Worm (Caenorhabditis elegans) whole organism, young adult: Measurements from ENCODE around the gene Y48D7A.1.

Source experiments
- B0019.2 ChIP-seq: fragments of 200-800 bp; sonication (Bioruptor generic); conservative IDR thresholded peaks from 2 replicates; pipeline ENCODE4 v1.3.6; 2022; ENCODE audit warnings: missing genetic modification reagents, missing genetic modification characterization, missing compliant biosample characterization
- B0261.1 ChIP-seq: sonication (generic microtip); optimal IDR thresholded peaks from 2 replicates; lab custom pipeline; 2016; ENCODE audit warnings: mild to moderate bottlenecking, missing genetic modification characterization, moderate library complexity, missing compliant biosample characterization
- C06A6.2 ChIP-seq: fragments of 200-800 bp; sonication (Bioruptor generic); conservative IDR thresholded peaks from 2 replicates; pipeline ENCODE4 v1.3.6; 2022; ENCODE audit warnings: missing genetic modification characterization, missing compliant biosample characterization
- F37B4.10 ChIP-seq: fragments of 200-800 bp; sonication (Bioruptor generic); IDR thresholded peaks from 2 replicates; pipeline ENCODE4 v1.3.6; 2022; ENCODE audit warnings: missing genetic modification characterization, missing compliant biosample characterization
- F39B2.1 ChIP-seq: fragments of 200-800 bp; sonication (Bioruptor generic); IDR thresholded peaks from 2 replicates; pipeline ENCODE4 v1.3.6; 2022; ENCODE audit warnings: missing genetic modification reagents, missing genetic modification characterization, missing compliant biosample characterization
- F49E8.2 ChIP-seq: sonication (generic microtip); optimal IDR thresholded peaks from 3 replicates; lab custom pipeline; 2017; ENCODE audit warnings: missing genetic modification characterization, mild to moderate bottlenecking, missing compliant biosample characterization, antibody characterized with exemption, moderate library complexity; ENCODE audit not compliant: insufficient read depth
- F57C9.4 ChIP-seq: sonication (generic microtip); optimal IDR thresholded peaks from 2 replicates; lab custom pipeline; 2017; ENCODE audit warnings: mild to moderate bottlenecking, missing genetic modification characterization, missing compliant biosample characterization
- Y67H2A.10 ChIP-seq: fragments of 200-800 bp; sonication (Bioruptor generic); conservative IDR thresholded peaks from 2 replicates; pipeline ENCODE4 v1.3.6; 2022; ENCODE audit warnings: missing genetic modification reagents, missing genetic modification characterization, missing compliant biosample characterization
- Y79H2A.3 ChIP-seq: fragments of 200-800 bp; sonication (Bioruptor generic); conservative IDR thresholded peaks from 2 replicates; pipeline ENCODE4 v1.3.6; 2022; ENCODE audit warnings: missing genetic modification reagents, missing genetic modification characterization, missing compliant biosample characterization
- ama-1 ChIP-seq, 3 experiments: fragments of 150-350 bp in 1 of 3; sonication (generic microtip) in 2 of 3; optimal IDR thresholded peaks; 2 replicates each; lab custom pipeline; 2014 to 2018; ENCODE audit warnings: missing biosample characterization in 2 of 3, missing genetic modification characterization in 2 of 3, missing genetic modification reagents in 2 of 3
- aptf-2 ChIP-seq: fragments of 200-800 bp; sonication (Bioruptor generic); conservative IDR thresholded peaks from 2 replicates; pipeline ENCODE4 v1.3.6; 2022; ENCODE audit warnings: missing genetic modification reagents, missing genetic modification characterization, missing compliant biosample characterization
- atf-7 ChIP-seq: sonication (generic microtip); optimal IDR thresholded peaks from 2 replicates; lab custom pipeline; 2017; ENCODE audit warnings: mild to moderate bottlenecking, missing genetic modification characterization, missing compliant biosample characterization
- attf-6 ChIP-seq: fragments of 200-800 bp; sonication (Bioruptor generic); IDR thresholded peaks from 2 replicates; pipeline ENCODE4 v1.3.6; 2022; ENCODE audit warnings: missing genetic modification reagents, missing genetic modification characterization, missing compliant biosample characterization
- bed-1 ChIP-seq: fragments of 200-800 bp; sonication (Bioruptor generic); IDR thresholded peaks from 2 replicates; pipeline ENCODE4 v1.3.6; 2022; ENCODE audit warnings: missing genetic modification reagents, missing genetic modification characterization, missing compliant biosample characterization
- bed-2 ChIP-seq: fragments of 200-800 bp; sonication (Bioruptor generic); IDR thresholded peaks from 2 replicates; pipeline ENCODE4 v1.3.6; 2022; ENCODE audit warnings: missing genetic modification reagents, missing genetic modification characterization, missing compliant biosample characterization
- ceh-27 ChIP-seq: fragments of 200-800 bp; sonication (Bioruptor generic); optimal IDR thresholded peaks from 2 replicates; lab custom pipeline; 2018; ENCODE audit warnings: mild to moderate bottlenecking, missing genetic modification characterization, moderate library complexity, missing compliant biosample characterization
- ceh-79 ChIP-seq: sonication (generic microtip); optimal IDR thresholded peaks from 2 replicates; lab custom pipeline; 2017; ENCODE audit warnings: mild to moderate bottlenecking, missing genetic modification characterization, missing compliant biosample characterization
- die-1 ChIP-seq: sonication (generic microtip); optimal IDR thresholded peaks from 2 replicates; lab custom pipeline; 2016; ENCODE audit warnings: missing genotype, mild to moderate bottlenecking, missing genetic modification characterization, missing compliant biosample characterization
- egl-18 ChIP-seq: fragments of 200-800 bp; sonication (Bioruptor generic); IDR thresholded peaks from 2 replicates; pipeline ENCODE4 v1.3.6; 2022; ENCODE audit warnings: missing genetic modification reagents, missing genetic modification characterization, missing compliant biosample characterization
- ekl-4 ChIP-seq: fragments of 200-800 bp; sonication (Bioruptor generic); IDR thresholded peaks from 2 replicates; pipeline ENCODE4 v1.3.6; 2022; ENCODE audit warnings: missing genetic modification reagents, missing genetic modification characterization, missing compliant biosample characterization
- fkh-3 ChIP-seq: sonication (generic microtip); optimal IDR thresholded peaks from 2 replicates; lab custom pipeline; 2016; ENCODE audit warnings: mild to moderate bottlenecking, missing genetic modification characterization, missing compliant biosample characterization
- him-1 ChIP-seq: sonication (generic microtip); optimal IDR thresholded peaks from 2 replicates; lab custom pipeline; 2016; ENCODE audit warnings: missing genotype, missing genetic modification reagents, missing genetic modification characterization, missing compliant biosample characterization
- hlh-12 ChIP-seq: sonication (generic microtip); optimal IDR thresholded peaks from 2 replicates; lab custom pipeline; 2016; ENCODE audit warnings: missing genetic modification characterization, missing compliant biosample characterization
- hmg-1.2 ChIP-seq: fragments of 200-800 bp; sonication (Bioruptor generic); IDR thresholded peaks from 2 replicates; pipeline ENCODE4 v1.3.6; 2022; ENCODE audit warnings: missing genetic modification reagents, missing genetic modification characterization, missing compliant biosample characterization
- hmg-20 ChIP-seq: fragments of 200-800 bp; sonication (Bioruptor generic); IDR thresholded peaks from 2 replicates; pipeline ENCODE4 v1.3.6; 2022; ENCODE audit warnings: missing genetic modification reagents, missing genetic modification characterization, missing compliant biosample characterization
- hrde-1 ChIP-seq: sonication (generic microtip); optimal IDR thresholded peaks from 2 replicates; lab custom pipeline; 2016; ENCODE audit warnings: missing genetic modification characterization, mild to moderate bottlenecking, missing compliant biosample characterization, moderate library complexity, missing genotype, missing genetic modification reagents, borderline replicate concordance
- lin-35 ChIP-seq, 3 experiments: fragments of 150-350 bp in 2 of 3; sonication (generic microtip) in 1 of 3; optimal IDR thresholded peaks; 2 replicates each; lab custom pipeline; 2014 to 2018; ENCODE audit warnings: missing biosample characterization in 3 of 3, missing genetic modification characterization in 3 of 3, missing genetic modification reagents in 3 of 3
- lsy-27 ChIP-seq: sonication (generic microtip); optimal IDR thresholded peaks from 2 replicates; lab custom pipeline; 2017; ENCODE audit warnings: missing genetic modification characterization, mild to moderate bottlenecking, missing compliant biosample characterization, antibody characterized with exemption, missing genotype, borderline replicate concordance; ENCODE audit not compliant: insufficient read depth
- madf-3 ChIP-seq: fragments of 200-800 bp; sonication (Bioruptor generic); IDR thresholded peaks from 2 replicates; pipeline ENCODE4 v1.3.6; 2022; ENCODE audit warnings: missing genetic modification reagents, missing genetic modification characterization, missing compliant biosample characterization
- mxl-1 ChIP-seq: sonication (generic microtip); optimal IDR thresholded peaks from 2 replicates; lab custom pipeline; 2016; ENCODE audit warnings: missing genetic modification characterization, missing compliant biosample characterization
- nhr-120 ChIP-seq: fragments of 200-800 bp; sonication (Bioruptor generic); IDR thresholded peaks from 2 replicates; pipeline ENCODE4 v1.3.6; 2022; ENCODE audit warnings: missing genetic modification characterization, missing compliant biosample characterization
- nhr-179 ChIP-seq: sonication (generic microtip); optimal IDR thresholded peaks from 2 replicates; lab custom pipeline; 2016; ENCODE audit warnings: mild to moderate bottlenecking, missing genetic modification characterization, missing compliant biosample characterization
- pha-4 ChIP-seq: fragments of 150-350 bp; sonication (generic microtip); optimal IDR thresholded peaks from 2 replicates; lab custom pipeline; 2014; ENCODE audit warnings: missing biosample characterization, missing genetic modification reagents, missing genetic modification characterization
- rec-8 ChIP-seq, 2 experiments: sonication (generic microtip); optimal IDR thresholded peaks; 2 replicates each; lab custom pipeline; 2016; ENCODE audit warnings: mild to moderate bottlenecking in 2 of 2, missing genetic modification characterization in 2 of 2, missing genetic modification reagents in 2 of 2, missing genotype in 2 of 2, missing biosample characterization in 1 of 2, missing compliant biosample characterization in 1 of 2, moderate library complexity in 1 of 2
- sea-2 ChIP-seq: fragments of 200-800 bp; sonication (Bioruptor generic); IDR thresholded peaks from 2 replicates; pipeline ENCODE4 v1.3.6; 2022; ENCODE audit warnings: missing genetic modification characterization, missing compliant biosample characterization
- snpc-1.3 ChIP-seq: sonication (generic microtip); optimal IDR thresholded peaks from 2 replicates; lab custom pipeline; 2017; ENCODE audit warnings: missing genetic modification characterization, mild to moderate bottlenecking, missing compliant biosample characterization, antibody characterized with exemption, moderate library complexity, missing genotype, missing genetic modification reagents; ENCODE audit not compliant: insufficient read depth
- somi-1 ChIP-seq: fragments of 200-800 bp; sonication (Bioruptor generic); optimal IDR thresholded peaks from 2 replicates; lab custom pipeline; 2018; ENCODE audit warnings: mild to moderate bottlenecking, missing genetic modification characterization, missing compliant biosample characterization
- tbp1 ChIP-seq: fragments of 200-800 bp; sonication (Bioruptor generic); optimal IDR thresholded peaks from 2 replicates; lab custom pipeline; 2018; ENCODE audit warnings: mild to moderate bottlenecking, missing genetic modification characterization, missing compliant biosample characterization
- ztf-22 ChIP-seq: fragments of 200-800 bp; sonication (Bioruptor generic); optimal IDR thresholded peaks from 2 replicates; lab custom pipeline; 2018; ENCODE audit warnings: mild to moderate bottlenecking, missing genetic modification characterization, moderate library complexity, missing compliant biosample characterization
- ztf-25 ChIP-seq: fragments of 200-800 bp; sonication (Bioruptor generic); IDR thresholded peaks from 2 replicates; pipeline ENCODE4 v1.3.6; 2022; ENCODE audit warnings: missing genetic modification reagents, missing genetic modification characterization, missing compliant biosample characterization
- ztf-26 ChIP-seq: sonication (generic microtip); optimal IDR thresholded peaks from 2 replicates; lab custom pipeline; 2017; ENCODE audit warnings: missing genetic modification characterization, missing compliant biosample characterization
- ztf-28 ChIP-seq: fragments of 200-800 bp; sonication (Bioruptor generic); IDR thresholded peaks from 2 replicates; pipeline ENCODE4 v1.3.6; 2022; ENCODE audit warnings: missing genetic modification reagents, missing genetic modification characterization, missing compliant biosample characterization

Gene Y48D7A.1

ce11 chrX:2996976-2997399 is 12.3 kb upstream of the Y48D7A.1 start (continued):
- TF ChIP-seq Y67H2A.10 (GFP tag; lab: Robert Waterston, UW) (no peak), nhr-179 (peak; percentile 75), hmg-20 (GFP tag; lab: Robert Waterston, UW) (peak; percentile 97), egl-18 (GFP tag; lab: Robert Waterston, UW) (peak; percentile 97), rec-8 (tag; optimal IDR thresholded peaks at IDR 0.05; lab: Kevin White, UChicago) (no peak), die-1 (peak; percentile 55), him-1 (tag; lab: Kevin White, UChicago) (peak; percentile 10), lin-35 (GFP tag; optimal IDR thresholded peaks at IDR 0.05; lab: Kevin White, UChicago) (peak in 2 of 3 experiments; percentile 89 to 98), somi-1 (peak; percentile 98), snpc-1.3 (tag; lab: Kevin White, UChicago) (peak; percentile 73), pha-4 (peak; percentile 46), ztf-28 (GFP tag; lab: Robert Waterston, UW) (no peak), Y79H2A.3 (GFP tag; lab: Robert Waterston, UW) (no peak), mxl-1 (no peak), lsy-27 (no peak), hmg-1.2 (GFP tag; lab: Robert Waterston, UW) (peak; percentile 86), hrde-1 (peak; percentile 39), ceh-79 (tag; lab: Kevin White, UChicago) (peak; percentile 87), F57C9.4 (tag; lab: Kevin White, UChicago) (peak; percentile 39), ztf-22 (GFP tag; lab: Kevin White, UChicago) (peak; percentile 75), atf-7 (tag; lab: Kevin White, UChicago) (peak; percentile 97), bed-2 (GFP tag; lab: Robert Waterston, UW) (0 out of 2 replicates have a peak, but pooled peaks have one; percentile 41), madf-3 (peak; percentile 73), F49E8.2 (tag; lab: Kevin White, UChicago) (no peak), tbp1 (GFP tag; lab: Kevin White, UChicago) (peak; percentile 78), ceh-27 (GFP tag; lab: Kevin White, UChicago) (peak; percentile 97), ama-1 (optimal IDR thresholded peaks at IDR 0.05; lab: Kevin White, UChicago) (no peak), ama-1 (GFP tag; optimal IDR thresholded peaks at IDR 0.05; lab: Kevin White, UChicago) (peak in 1 of 2 experiments; percentile 41), aptf-2 (GFP tag; lab: Robert Waterston, UW) (no peak), ztf-25 (no peak)

- TF ChIP-seq nhr-179 (no peak), ceh-27 (GFP tag; lab: Kevin White, UChicago) (no peak), lsy-27 (no peak), F39B2.1 (GFP tag; lab: Robert Waterston, UW) (no peak), B0019.2 (GFP tag; lab: Robert Waterston, UW) (no peak), sea-2 (GFP tag; lab: Robert Waterston, UW) (no peak)
These were observed 9.6 kb upstream of the Y48D7A.1 start, which contains the start of gene Y41G9A.17 for ce11 chrX:2999652-3000051. Gene Y41G9A.17 (minus strand): TSS chrX:2999752.

ce11 chrX:3003703-3004102 is 5.6 kb upstream of the Y48D7A.1 start, which contains the start of gene Y41G9A.6:
Gene Y41G9A.6 (minus strand): TSS chrX:3003803.
- TF ChIP-seq F37B4.10 (no peak), B0261.1 (tag; lab: Kevin White, UChicago) (no peak), hlh-12 (no peak), ama-1 (optimal IDR thresholded peaks at IDR 0.05; lab: Kevin White, UChicago) (no peak), ama-1 (GFP tag; optimal IDR thresholded peaks at IDR 0.05; lab: Kevin White, UChicago) (no peak), ekl-4 (no peak), bed-1 (GFP tag; lab: Robert Waterston, UW) (no peak), attf-6 (no peak), fkh-3 (tag; lab: Kevin White, UChicago) (no peak), ztf-26 (no peak), C06A6.2 (GFP tag; lab: Robert Waterston, UW) (no peak), nhr-120 (GFP tag; lab: Robert Waterston, UW) (no peak)
